Fruit fly (Drosophila melanogaster) whole organism, prepupa: Measurements from ENCODE around the gene CG32669.

ENCODE experiments used
- CG6808 ChIP-seq: fragments of 200-800 bp; sonication (Bioruptor generic); optimal IDR thresholded peaks from 3 replicates; lab custom pipeline; 2017; ENCODE audit warnings: missing biosample characterization, missing genetic modification characterization, mild to moderate bottlenecking, moderate library complexity, missing genetic modification reagents
- Eip78C ChIP-seq: fragments of 200-800 bp; sonication (Bioruptor generic); peaks from one replicate; lab custom pipeline; 2016; ENCODE audit warnings: missing biosample characterization, missing genetic modification characterization
- Gug ChIP-seq: fragments of 200-800 bp; sonication (Bioruptor generic); IDR thresholded peaks from 2 replicates; pipeline ENCODE4 v1.3.6; 2022; ENCODE audit warnings: missing biosample characterization, missing genetic modification characterization
- Sox102F ChIP-seq: fragments of 200-800 bp; sonication (Bioruptor generic); optimal IDR thresholded peaks from 2 replicates; lab custom pipeline; 2016; ENCODE audit warnings: missing biosample characterization, mild to moderate bottlenecking, missing genetic modification characterization
- acj6 ChIP-seq: fragments of 200-800 bp; sonication (Bioruptor generic); optimal IDR thresholded peaks from 3 replicates; lab custom pipeline; 2016; ENCODE audit warnings: missing biosample characterization, missing genetic modification characterization

DNA sequence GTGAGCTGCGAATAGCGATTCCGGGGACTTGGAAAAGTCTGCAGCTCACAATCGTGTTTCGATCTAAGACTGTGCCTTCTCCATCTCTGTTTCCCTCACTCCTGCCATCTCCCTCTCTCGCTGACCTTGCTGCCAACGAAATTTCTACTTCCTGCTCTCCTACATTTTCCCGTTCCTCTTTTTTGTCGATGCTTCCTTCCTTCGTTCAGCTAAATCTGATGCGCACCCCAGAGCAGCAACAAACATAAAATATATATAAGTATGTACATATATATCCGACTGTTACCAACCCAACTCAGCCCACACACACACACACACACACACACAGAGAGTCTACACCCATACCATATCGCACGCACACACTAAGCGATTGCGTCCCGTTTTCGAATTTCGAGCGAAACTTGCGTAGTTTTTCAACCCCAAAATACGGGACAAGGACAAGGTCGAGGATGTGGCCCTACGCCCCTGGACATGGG lies 20.6 kb downstream of the CG32669 start, which contains the start of gene Imp:
- no peak for TF ChIP-seq acj6 (GFP tag; lab: Kevin White, UChicago)
- TF ChIP-seq Gug (GFP tag; lab: Robert Waterston, UW), result no peak
- TF ChIP-seq Eip78C (GFP tag; lab: Kevin White, UChicago), result no peak
- TF ChIP-seq Sox102F (GFP tag; lab: Kevin White, UChicago), result no peak
- no peak for TF ChIP-seq CG6808 (GFP tag; lab: Kevin White, UChicago)
